Worm (Caenorhabditis elegans) whole organism, late embryonic: Measurements from ENCODE around the gene nep-6.

Experiments used
- ama-1 ChIP-seq: fragments of 150-350 bp; optimal IDR thresholded peaks from 2 replicates; lab custom pipeline; 2014
- dve-1 ChIP-seq: sonication (generic microtip); optimal IDR thresholded peaks from 2 replicates; lab custom pipeline; 2017; ENCODE audit warnings: antibody characterized with exemption, mild to moderate bottlenecking, missing genetic modification characterization, missing compliant biosample characterization
- gmeb-2 ChIP-seq: sonication (generic microtip); optimal IDR thresholded peaks from 2 replicates; lab custom pipeline; 2016; ENCODE audit warnings: missing genetic modification characterization, inconsistent platforms, missing compliant biosample characterization
- nhr-11 ChIP-seq: fragments of 150-350 bp; optimal IDR thresholded peaks from 2 replicates; lab custom pipeline; 2014; ENCODE audit warnings: missing biosample characterization, missing genetic modification characterization
- odd-2 ChIP-seq: sonication (generic microtip); optimal IDR thresholded peaks from 2 replicates; lab custom pipeline; 2017; ENCODE audit warnings: antibody characterized with exemption, mild to moderate bottlenecking, missing genetic modification characterization, missing compliant biosample characterization
- pag-3 ChIP-seq: sonication (generic microtip); optimal IDR thresholded peaks from 2 replicates; lab custom pipeline; 2016; ENCODE audit warnings: missing compliant biosample characterization, missing genetic modification characterization, borderline replicate concordance
- pqm-1 ChIP-seq: sonication (generic microtip); optimal IDR thresholded peaks from 2 replicates; lab custom pipeline; 2016; ENCODE audit warnings: missing genetic modification characterization, missing compliant biosample characterization
- rnt-1 ChIP-seq: sonication (generic microtip); optimal IDR thresholded peaks from 2 replicates; lab custom pipeline; 2016; ENCODE audit warnings: missing genetic modification characterization, missing compliant biosample characterization
- sox-2 ChIP-seq: fragments of 200-800 bp; sonication (Bioruptor generic); IDR thresholded peaks from 2 replicates; pipeline ENCODE4 v1.3.6; 2022; ENCODE audit warnings: missing genetic modification reagents, missing genetic modification characterization, missing compliant biosample characterization
- tbx-7 ChIP-seq: sonication (generic microtip); optimal IDR thresholded peaks from 2 replicates; lab custom pipeline; 2016; ENCODE audit warnings: missing genotype, missing genetic modification characterization, missing compliant biosample characterization
- ztf-16 ChIP-seq: sonication (generic microtip); optimal IDR thresholded peaks from 2 replicates; lab custom pipeline; 2017; ENCODE audit warnings: missing genetic modification characterization, missing compliant biosample characterization

DNA sequence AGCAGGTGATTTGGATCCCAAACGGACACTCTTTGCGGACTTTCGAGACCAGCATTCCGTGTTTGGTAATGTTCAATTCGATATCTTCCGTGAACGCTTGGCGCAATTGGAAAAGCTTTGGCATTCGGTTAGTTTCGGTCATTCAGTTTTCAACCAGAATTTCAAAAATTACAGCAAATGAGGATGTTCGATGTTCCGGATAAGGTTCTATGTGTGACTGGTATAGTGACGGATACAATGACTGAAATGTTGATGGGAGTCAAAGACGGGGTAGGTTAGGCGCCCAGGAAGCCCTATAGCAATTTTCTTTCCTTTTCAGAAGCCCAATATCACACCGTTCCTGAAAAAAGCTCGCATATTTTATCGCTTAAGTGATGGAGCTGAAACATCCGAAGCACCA lies 33.5 kb upstream of the nep-6 start:
- TF ChIP-seq ama-1 (lab: Kevin White, UChicago) (no peak), gmeb-2 (tag; lab: Kevin White, UChicago) (no peak), pag-3 (tag; lab: Kevin White, UChicago) (no peak), sox-2 (GFP tag; lab: Robert Waterston, UW) (no peak), dve-1 (tag; lab: Kevin White, UChicago) (no peak), nhr-11 (tag; lab: Kevin White, UChicago) (no peak), ztf-16 (tag; lab: Kevin White, UChicago) (no peak), rnt-1 (tag; lab: Kevin White, UChicago) (no peak), pqm-1 (tag; lab: Kevin White, UChicago) (no peak), tbx-7 (tag; lab: Kevin White, UChicago) (no peak), odd-2 (tag; lab: Kevin White, UChicago) (no peak)
